Worm (Caenorhabditis elegans) whole organism, L1 larva: Measurements from ENCODE around the gene mtl-1.

Experiments used
- C16A3.4 ChIP-seq: fragments of 150-350 bp; optimal IDR thresholded peaks from 2 replicates; lab custom pipeline; 2014; ENCODE audit warnings: missing biosample characterization, missing genetic modification characterization
- Y116A8C.19 ChIP-seq: sonication (generic microtip); optimal IDR thresholded peaks from 2 replicates; lab custom pipeline; 2016; ENCODE audit warnings: missing compliant biosample characterization, missing genetic modification characterization, borderline replicate concordance
- blmp-1 ChIP-seq: fragments of 150-350 bp; optimal IDR thresholded peaks from 2 replicates; lab custom pipeline; 2014; ENCODE audit warnings: missing biosample characterization, missing genetic modification characterization
- efl-1 ChIP-seq, 4 experiments: fragments of 150-350 bp; optimal IDR thresholded peaks in 3 of 4; peaks in 1 of 4; 1 replicate in 1 of 4; 2 replicates in 3 of 4; lab custom pipeline; 2014; ENCODE audit warnings: missing biosample characterization in 2 of 4, missing genetic modification characterization in 2 of 4, missing genetic modification reagents in 2 of 4
- egl-13 ChIP-seq: sonication (generic microtip); optimal IDR thresholded peaks from 2 replicates; lab custom pipeline; 2016; ENCODE audit warnings: missing genotype, missing genetic modification reagents, missing genetic modification characterization, missing compliant biosample characterization
- elt-2 ChIP-seq: sonication (generic microtip); optimal IDR thresholded peaks from 2 replicates; lab custom pipeline; 2016; ENCODE audit warnings: missing genetic modification characterization, mild to moderate bottlenecking, inconsistent platforms, missing compliant biosample characterization, missing genetic modification reagents
- fkh-4 ChIP-seq: sonication (generic microtip); optimal IDR thresholded peaks from 2 replicates; lab custom pipeline; 2016; ENCODE audit warnings: missing compliant biosample characterization, missing genetic modification characterization, borderline replicate concordance
- fos-1 ChIP-seq: fragments of 150-350 bp; optimal IDR thresholded peaks from 2 replicates; lab custom pipeline; 2014; ENCODE audit warnings: missing biosample characterization, missing genetic modification characterization
- grh-1 ChIP-seq: fragments of 200-800 bp; sonication (Bioruptor generic); IDR thresholded peaks from 2 replicates; pipeline ENCODE4 v1.3.6; 2022; ENCODE audit warnings: missing genetic modification reagents, missing genetic modification characterization, missing compliant biosample characterization
- hlh-17 ChIP-seq: fragments of 200-800 bp; sonication (Bioruptor generic); optimal IDR thresholded peaks from 2 replicates; lab custom pipeline; 2018; ENCODE audit warnings: missing genetic modification characterization, mild to moderate bottlenecking, missing compliant biosample characterization, moderate library complexity, borderline replicate concordance
- hlh-4 ChIP-seq: sonication (generic microtip); optimal IDR thresholded peaks from 2 replicates; lab custom pipeline; 2016; ENCODE audit warnings: mild to moderate bottlenecking, missing genetic modification characterization, missing compliant biosample characterization
- hpl-2 ChIP-seq: fragments of 150-350 bp; optimal IDR thresholded peaks from 2 replicates; lab custom pipeline; 2014; ENCODE audit warnings: missing biosample characterization, missing genetic modification reagents, missing genetic modification characterization
- isw-1 ChIP-seq: fragments of 200-800 bp; sonication (Bioruptor generic); IDR thresholded peaks from 2 replicates; pipeline ENCODE4 v1.3.6; 2022; ENCODE audit warnings: missing genetic modification characterization, missing compliant biosample characterization
- jun-1 ChIP-seq: fragments of 150-350 bp; optimal IDR thresholded peaks from 2 replicates; lab custom pipeline; 2014; ENCODE audit warnings: missing biosample characterization, missing genetic modification reagents, missing genetic modification characterization
- lin-13 ChIP-seq: fragments of 150-350 bp; optimal IDR thresholded peaks from 2 replicates; lab custom pipeline; 2014; ENCODE audit warnings: missing biosample characterization, missing genetic modification reagents, missing genetic modification characterization
- lin-14 ChIP-seq: fragments of 200-800 bp; sonication (Bioruptor generic); optimal IDR thresholded peaks from 2 replicates; lab custom pipeline; 2018; ENCODE audit warnings: mild to moderate bottlenecking, missing genetic modification characterization, moderate library complexity, missing compliant biosample characterization
- lin-39 ChIP-seq: fragments of 150-350 bp; optimal IDR thresholded peaks from 2 replicates; lab custom pipeline; 2014; ENCODE audit warnings: missing biosample characterization, missing genetic modification reagents, missing genetic modification characterization
- mab-9 ChIP-seq: fragments of 200-800 bp; sonication (Bioruptor generic); IDR thresholded peaks from 2 replicates; pipeline ENCODE4 v1.3.6; 2022; ENCODE audit warnings: missing genetic modification reagents, missing genetic modification characterization, missing compliant biosample characterization
- mdl-1 ChIP-seq, 2 experiments: fragments of 150-350 bp; optimal IDR thresholded peaks; 2 replicates each; lab custom pipeline; 2014 to 2017; ENCODE audit warnings: missing biosample characterization in 2 of 2, missing genetic modification characterization in 2 of 2, inconsistent platforms in 1 of 2
- nhr-11 ChIP-seq: fragments of 150-350 bp; optimal IDR thresholded peaks from 2 replicates; lab custom pipeline; 2014; ENCODE audit warnings: missing biosample characterization, missing genetic modification characterization
- nhr-20 ChIP-seq: sonication (generic microtip); optimal IDR thresholded peaks from 2 replicates; lab custom pipeline; 2016; ENCODE audit warnings: mild to moderate bottlenecking, missing genetic modification characterization, missing compliant biosample characterization
- nhr-28 ChIP-seq: fragments of 150-350 bp; optimal IDR thresholded peaks from 2 replicates; lab custom pipeline; 2014; ENCODE audit warnings: missing biosample characterization, missing genetic modification characterization
- nhr-47 ChIP-seq: sonication (generic microtip); optimal IDR thresholded peaks from 2 replicates; lab custom pipeline; 2016; ENCODE audit warnings: mild to moderate bottlenecking, missing genetic modification characterization, moderate library complexity, missing compliant biosample characterization
- nhr-77 ChIP-seq: fragments of 150-350 bp; optimal IDR thresholded peaks from 2 replicates; lab custom pipeline; 2014; ENCODE audit warnings: missing biosample characterization, missing genetic modification characterization
- snu-23 ChIP-seq: sonication (generic microtip); optimal IDR thresholded peaks from 2 replicates; lab custom pipeline; 2016; ENCODE audit warnings: missing genetic modification characterization, missing compliant biosample characterization
- sptf-1 ChIP-seq: fragments of 150-350 bp; optimal IDR thresholded peaks from 2 replicates; lab custom pipeline; 2014; ENCODE audit warnings: missing biosample characterization, missing genetic modification characterization
- tbx-2 ChIP-seq: sonication (generic microtip); optimal IDR thresholded peaks from 2 replicates; lab custom pipeline; 2016; ENCODE audit warnings: missing genetic modification characterization, missing compliant biosample characterization
- tlp-1 ChIP-seq: fragments of 150-350 bp; optimal IDR thresholded peaks from 2 replicates; lab custom pipeline; 2014; ENCODE audit warnings: missing biosample characterization, missing genetic modification characterization
- unc-30 ChIP-seq: sonication (generic microtip); optimal IDR thresholded peaks from 2 replicates; lab custom pipeline; 2017; ENCODE audit warnings: missing biosample characterization, missing genetic modification characterization
- unc-62 ChIP-seq: fragments of 150-350 bp; optimal IDR thresholded peaks from 2 replicates; lab custom pipeline; 2014; ENCODE audit warnings: missing biosample characterization, missing genetic modification reagents, missing genetic modification characterization
- unc-86 ChIP-seq: sonication (generic microtip); optimal IDR thresholded peaks from 2 replicates; lab custom pipeline; 2016; ENCODE audit warnings: missing genetic modification characterization, missing compliant biosample characterization
- unc-98 ChIP-seq: fragments of 200-800 bp; sonication (Bioruptor generic); IDR thresholded peaks from 2 replicates; pipeline ENCODE4 v1.3.6; 2022; ENCODE audit warnings: missing genetic modification characterization, missing compliant biosample characterization
- xbp-1 ChIP-seq: sonication (generic microtip); optimal IDR thresholded peaks from 2 replicates; lab custom pipeline; 2016; ENCODE audit warnings: missing genetic modification characterization, missing compliant biosample characterization
- ztf-11 ChIP-seq, 2 experiments: sonication (generic microtip); optimal IDR thresholded peaks; 2 replicates each; lab custom pipeline; 2016 to 2017; ENCODE audit warnings: missing genetic modification characterization in 2 of 2, missing biosample characterization in 1 of 2, missing compliant biosample characterization in 1 of 2
- ztf-4 ChIP-seq: fragments of 150-350 bp; optimal IDR thresholded peaks from 2 replicates; lab custom pipeline; 2014; ENCODE audit warnings: missing biosample characterization, missing genetic modification characterization

mtl-1 gene

ce11 chrV:6676158-6676849, 15.4 kb downstream of the mtl-1 start, which contains the start of gene cest-34:
TSS of gene cest-34 (plus strand) at chrV:6676799.
- TF ChIP-seq nhr-77 (tag; lab: Kevin White, UChicago): peak; percentile 4
- no peak for TF ChIP-seq mab-9
- TF ChIP-seq unc-30 (tag; lab: Kevin White, UChicago): no peak
- no peak for TF ChIP-seq isw-1
- TF ChIP-seq nhr-20 (tag; lab: Kevin White, UChicago): peak; percentile 63
- TF ChIP-seq snu-23 (GFP tag; lab: Kevin White, UChicago): no peak
- no peak for TF ChIP-seq tbx-2 (tag; lab: Kevin White, UChicago)
- TF ChIP-seq lin-39: no peak
- TF ChIP-seq lin-14 (GFP tag; lab: Kevin White, UChicago): peak; percentile 65
- TF ChIP-seq hlh-4: no peak
- peak; percentile 1 for TF ChIP-seq blmp-1 (tag; lab: Kevin White, UChicago)
- no peak for TF ChIP-seq fkh-4 (tag; lab: Kevin White, UChicago)

DNA sequence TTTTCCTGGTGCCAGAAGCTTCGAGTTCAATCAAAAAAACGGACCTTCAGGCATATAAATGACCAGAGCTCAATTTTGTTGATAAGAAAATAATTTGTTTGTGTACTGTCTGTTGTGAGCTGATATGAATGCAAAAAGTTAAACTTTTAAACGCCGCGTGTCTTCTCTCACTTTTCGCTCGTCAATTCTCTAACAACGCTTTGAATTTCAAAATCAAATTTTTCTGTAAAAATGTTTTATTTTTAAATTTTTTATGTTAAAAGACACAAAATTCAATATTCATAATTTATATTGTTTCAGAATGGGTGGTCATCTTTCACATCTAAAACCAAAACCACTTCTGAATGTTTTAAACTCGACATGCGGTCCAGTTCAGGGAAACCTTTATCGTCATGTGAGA, 17.7 kb downstream of the mtl-1 start, which contains the start of gene cest-31:
cest-31 (plus strand) TSS at position 301 of the 400 bp plus-strand sequence.
- TF ChIP-seq efl-1 (optimal IDR thresholded peaks at IDR 0.05; lab: Kevin White, UChicago) (no peak), efl-1 (GFP tag; optimal IDR thresholded peaks at IDR 0.05 in 1 of 2; lab: Kevin White, UChicago) (peak in 1 of 2 experiments; percentile 47), hpl-2 (GFP tag; lab: Kevin White, UChicago) (no peak)

- no peak for TF ChIP-seq jun-1
- no peak for TF ChIP-seq unc-98 (GFP tag; lab: Robert Waterston, UW)
- no peak for TF ChIP-seq sptf-1 (tag; lab: Kevin White, UChicago)
- no peak for TF ChIP-seq ztf-11 (tag; optimal IDR thresholded peaks at IDR 0.05; lab: Kevin White, UChicago)
- TF ChIP-seq xbp-1: no peak
- TF ChIP-seq unc-62 (GFP tag; lab: Kevin White, UChicago): no peak
- no peak for TF ChIP-seq snu-23 (GFP tag; lab: Kevin White, UChicago)
- TF ChIP-seq nhr-28 (tag; lab: Kevin White, UChicago): no peak
- no peak for TF ChIP-seq tlp-1
- TF ChIP-seq nhr-11 (tag; lab: Kevin White, UChicago): no peak
- TF ChIP-seq nhr-47: no peak
- no peak for TF ChIP-seq nhr-77 (tag; lab: Kevin White, UChicago)
- no peak for TF ChIP-seq fos-1 (tag; lab: Kevin White, UChicago)
- TF ChIP-seq, all 84 proteins: peak for 0
These were observed 22.1 kb downstream of the mtl-1 start, which contains the start of gene cest-28 for ce11 chrV:6669520-6669919. TSS of gene cest-28 (plus strand) at chrV:6669820.

- no peak for TF ChIP-seq unc-86
- TF ChIP-seq hlh-17 (GFP tag; lab: Kevin White, UChicago): no peak
- no peak for TF ChIP-seq grh-1 (GFP tag; lab: Robert Waterston, UW)
- no peak for TF ChIP-seq Y116A8C.19 (tag; lab: Kevin White, UChicago)
- no peak for TF ChIP-seq snu-23 (GFP tag; lab: Kevin White, UChicago)
- no peak for TF ChIP-seq mdl-1 (tag; optimal IDR thresholded peaks at IDR 0.05; lab: Kevin White, UChicago)
- no peak for TF ChIP-seq egl-13 (tag; lab: Kevin White, UChicago)
- no peak for TF ChIP-seq C16A3.4 (tag; lab: Kevin White, UChicago)
- no peak for TF ChIP-seq tbx-2 (tag; lab: Kevin White, UChicago)
- no peak for TF ChIP-seq nhr-47
- no peak for TF ChIP-seq ztf-4 (tag; lab: Kevin White, UChicago)
These were observed 22.9 kb downstream of the mtl-1 start, which contains the start of gene str-180 for ce11 chrV:6668741-6669140. TSS of gene str-180 (minus strand) at chrV:6668841.

DNA sequence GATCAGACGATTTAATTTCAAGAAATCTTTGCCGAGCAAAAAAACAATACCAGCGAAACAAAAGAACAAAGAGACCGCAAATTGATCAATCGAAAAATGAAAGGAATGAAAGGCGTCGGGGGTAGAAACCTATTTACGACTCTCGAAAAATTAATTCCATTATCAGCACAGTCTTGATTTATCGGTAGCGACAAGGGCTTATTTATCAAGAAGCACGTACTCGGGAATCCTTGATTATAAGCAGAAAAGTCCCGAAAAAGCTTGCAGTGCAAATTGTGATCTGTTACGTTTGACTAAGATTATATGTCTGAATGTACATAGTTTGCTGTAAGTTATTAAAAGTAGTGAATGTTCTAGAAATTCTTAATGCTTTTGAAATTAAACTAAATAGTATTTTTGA, 25.1 kb downstream of the mtl-1 start:
- TF ChIP-seq elt-2 (tag; lab: Kevin White, UChicago) (peak; percentile 51), efl-1 (optimal IDR thresholded peaks at IDR 0.05; lab: Kevin White, UChicago) (no peak), efl-1 (GFP tag; optimal IDR thresholded peaks at IDR 0.05 in 1 of 2; lab: Kevin White, UChicago) (peak in 1 of 2 experiments; percentile 70), lin-13 (GFP tag; lab: Kevin White, UChicago) (no peak)
